Fruit fly (Drosophila melanogaster) whole organism, embryonic: Measurements from ENCODE around the gene CG45079.

ENCODE experiments used
- Blimp-1 ChIP-seq: fragments of 200-800 bp; sonication (Bioruptor generic); optimal IDR thresholded peaks from 3 replicates; lab custom pipeline; 2018; ENCODE audit warnings: missing biosample characterization, missing genetic modification characterization, mild to moderate bottlenecking, moderate library complexity, missing genetic modification reagents
- CG10979 ChIP-seq: fragments of 200-800 bp; sonication (Bioruptor generic); optimal IDR thresholded peaks from 2 replicates; lab custom pipeline; 2018; ENCODE audit warnings: missing biosample characterization, mild to moderate bottlenecking, missing genetic modification characterization, moderate library complexity
- CG12391 ChIP-seq: fragments of 200-800 bp; sonication (Bioruptor generic); optimal IDR thresholded peaks from 3 replicates; lab custom pipeline; 2018; ENCODE audit warnings: missing biosample characterization, mild to moderate bottlenecking, missing genetic modification characterization, moderate library complexity
- CG12744 ChIP-seq: fragments of 200-800 bp; sonication (Bioruptor generic); optimal IDR thresholded peaks from 2 replicates; lab custom pipeline; 2016; ENCODE audit warnings: missing biosample characterization, missing genetic modification characterization
- CG17568 ChIP-seq: fragments of 200-800 bp; sonication (Bioruptor generic); optimal IDR thresholded peaks from 2 replicates; lab custom pipeline; 2018; ENCODE audit warnings: missing biosample characterization, mild to moderate bottlenecking, missing genetic modification characterization, moderate library complexity
- CG17829 ChIP-seq: fragments of 200-800 bp; optimal IDR thresholded peaks from 2 replicates; lab custom pipeline; 2019; ENCODE audit warnings: missing biosample characterization, mild to moderate bottlenecking, missing genetic modification characterization, moderate library complexity
- CG18476 ChIP-seq: fragments of 200-800 bp; sonication (Bioruptor generic); optimal IDR thresholded peaks from 2 replicates; lab custom pipeline; 2016; ENCODE audit warnings: missing biosample characterization, mild to moderate bottlenecking, missing genetic modification characterization
- CG2678 ChIP-seq: fragments of 200-800 bp; sonication (Bioruptor generic); optimal IDR thresholded peaks from 3 replicates; lab custom pipeline; 2019; ENCODE audit warnings: missing biosample characterization, mild to moderate bottlenecking, missing genetic modification characterization, moderate library complexity
- CG2712 ChIP-seq: fragments of 200-800 bp; optimal IDR thresholded peaks from 3 replicates; lab custom pipeline; 2019; ENCODE audit warnings: missing biosample characterization, mild to moderate bottlenecking, missing genetic modification characterization, moderate library complexity
- CG6765 ChIP-seq: fragments of 200-800 bp; sonication (Bioruptor generic); optimal IDR thresholded peaks from 3 replicates; lab custom pipeline; 2017; ENCODE audit warnings: missing biosample characterization, mild to moderate bottlenecking, missing genetic modification characterization
- CG8388 ChIP-seq: fragments of 200-800 bp; sonication (Bioruptor generic); optimal IDR thresholded peaks from 2 replicates; lab custom pipeline; 2019; ENCODE audit warnings: missing biosample characterization, mild to moderate bottlenecking, missing genetic modification characterization, moderate library complexity
- CG9437 ChIP-seq: fragments of 200-800 bp; sonication (Bioruptor generic); optimal IDR thresholded peaks from 2 replicates; lab custom pipeline; 2018; ENCODE audit warnings: missing biosample characterization, mild to moderate bottlenecking, missing genetic modification characterization
- CoRest ChIP-seq: fragments of 200-800 bp; sonication (Bioruptor generic); optimal IDR thresholded peaks from 3 replicates; lab custom pipeline; 2018; ENCODE audit warnings: missing biosample characterization, mild to moderate bottlenecking, missing genetic modification characterization, moderate library complexity
- D ChIP-seq, 2 experiments: fragments of 200-800 bp in 1 of 2; fragments of >200 bp in 1 of 2; sonication (Bioruptor generic) in 1 of 2; optimal IDR thresholded peaks; 2 replicates in 1 of 2; 3 replicates in 1 of 2; lab custom pipeline; 2017; ENCODE audit warnings: mild to moderate bottlenecking in 1 of 2, missing biosample characterization in 1 of 2, missing genetic modification characterization in 1 of 2, missing genetic modification reagents in 1 of 2
- H2.0 ChIP-seq: fragments of 200-800 bp; sonication (Bioruptor generic); IDR thresholded peaks from 2 replicates; pipeline ENCODE4 v1.3.6; 2022; ENCODE audit warnings: missing biosample characterization, missing genetic modification characterization
- Med ChIP-seq: fragments of 200-800 bp; sonication (Bioruptor generic); peaks from one replicate; lab custom pipeline; 2016; ENCODE audit warnings: missing biosample characterization, missing genetic modification characterization, mild to moderate bottlenecking, inconsistent platforms, moderate library complexity
- Meics ChIP-seq: fragments of 200-800 bp; sonication (Bioruptor generic); optimal IDR thresholded peaks from 2 replicates; lab custom pipeline; 2017; ENCODE audit warnings: missing biosample characterization, mild to moderate bottlenecking, missing genetic modification characterization
- Oli ChIP-seq: fragments of 200-800 bp; sonication (Bioruptor generic); optimal IDR thresholded peaks from 2 replicates; lab custom pipeline; 2018; ENCODE audit warnings: missing biosample characterization, mild to moderate bottlenecking, missing genetic modification characterization, moderate library complexity
- Optix ChIP-seq: fragments of 200-800 bp; sonication (Bioruptor generic); IDR thresholded peaks from 3 replicates; pipeline ENCODE4 v1.3.6; 2022; ENCODE audit warnings: missing biosample characterization, missing genetic modification characterization
- PHDP ChIP-seq: fragments of 200-800 bp; sonication (Bioruptor generic); optimal IDR thresholded peaks from 3 replicates; lab custom pipeline; 2018; ENCODE audit warnings: missing biosample characterization, mild to moderate bottlenecking, missing genetic modification characterization, moderate library complexity
- Sox100B ChIP-seq: fragments of 200-800 bp; sonication (Bioruptor generic); optimal IDR thresholded peaks from 3 replicates; lab custom pipeline; 2018; ENCODE audit warnings: missing biosample characterization, mild to moderate bottlenecking, missing genetic modification characterization
- Sox102F ChIP-seq: fragments of 200-800 bp; sonication (Bioruptor generic); optimal IDR thresholded peaks from 2 replicates; lab custom pipeline; 2018; ENCODE audit warnings: missing biosample characterization, mild to moderate bottlenecking, missing genetic modification characterization, moderate library complexity
- Stat92E ChIP-seq, 3 experiments: fragments of >200 bp in 2 of 3; fragments of 200-800 bp in 1 of 3; sonication (Bioruptor generic) in 1 of 3; optimal IDR thresholded peaks; 2 replicates each; lab custom pipeline; 2017 to 2019; ENCODE audit warnings: missing biosample characterization in 3 of 3, missing genetic modification characterization in 3 of 3, mild to moderate bottlenecking in 1 of 3, moderate library complexity in 1 of 3
- Xrp1 ChIP-seq: fragments of 200-800 bp; sonication (Bioruptor generic); IDR thresholded peaks from 2 replicates; pipeline ENCODE4 v1.3.6; 2022; ENCODE audit warnings: missing biosample characterization, missing genetic modification characterization
- ara ChIP-seq: fragments of 200-800 bp; sonication (Bioruptor generic); IDR thresholded peaks from 2 replicates; pipeline ENCODE4 v1.3.6; 2022; ENCODE audit warnings: missing biosample characterization, missing genetic modification characterization
- bsh ChIP-seq, 2 experiments: fragments of 200-800 bp; sonication (Bioruptor generic); optimal IDR thresholded peaks; 2 replicates each; lab custom pipeline; 2017 to 2018; ENCODE audit warnings: mild to moderate bottlenecking in 2 of 2, missing biosample characterization in 2 of 2, missing genetic modification characterization in 2 of 2, moderate library complexity in 1 of 2
- cad ChIP-seq: fragments of >200 bp; optimal IDR thresholded peaks from 2 replicates; lab custom pipeline; 2017; ENCODE audit warnings: missing biosample characterization, missing genetic modification characterization
- chif ChIP-seq, 2 experiments: fragments of 200-800 bp; sonication (Bioruptor generic); optimal IDR thresholded peaks; 3 replicates each; lab custom pipeline; 2016; ENCODE audit warnings: missing biosample characterization in 2 of 2, missing genetic modification characterization in 2 of 2
- chm ChIP-seq: fragments of 200-800 bp; sonication (Bioruptor generic); IDR thresholded peaks from 2 replicates; pipeline ENCODE4 v1.3.6; 2022; ENCODE audit warnings: missing biosample characterization, missing genetic modification characterization
- crol ChIP-seq: fragments of 200-800 bp; sonication (Bioruptor generic); IDR thresholded peaks from 2 replicates; pipeline ENCODE4 v1.3.6; 2022; ENCODE audit warnings: missing biosample characterization, missing genetic modification characterization
- danr ChIP-seq: fragments of 200-800 bp; sonication (Bioruptor generic); IDR thresholded peaks from 2 replicates; pipeline ENCODE4 v1.3.6; 2022; ENCODE audit warnings: missing biosample characterization, missing genetic modification characterization
- dmrt11E ChIP-seq: fragments of 200-800 bp; sonication (Bioruptor generic); optimal IDR thresholded peaks from 3 replicates; lab custom pipeline; 2018; ENCODE audit warnings: missing biosample characterization, mild to moderate bottlenecking, missing genetic modification characterization, moderate library complexity
- grau ChIP-seq: fragments of 200-800 bp; optimal IDR thresholded peaks from 3 replicates; lab custom pipeline; 2019; ENCODE audit warnings: missing biosample characterization, mild to moderate bottlenecking, missing genetic modification characterization, moderate library complexity
- grn ChIP-seq: fragments of 200-800 bp; sonication (Bioruptor generic); optimal IDR thresholded peaks from 3 replicates; lab custom pipeline; 2017; ENCODE audit warnings: missing biosample characterization, missing genetic modification characterization
- gsb-n ChIP-seq: fragments of 200-800 bp; sonication (Bioruptor generic); optimal IDR thresholded peaks from 3 replicates; lab custom pipeline; 2018; ENCODE audit warnings: missing biosample characterization, mild to moderate bottlenecking, missing genetic modification characterization
- lola ChIP-seq, 3 experiments: fragments of >200 bp in 2 of 3; fragments of 200-800 bp in 1 of 3; sonication (Bioruptor generic) in 1 of 3; optimal IDR thresholded peaks; 2 replicates each; lab custom pipeline; 2017 to 2019; ENCODE audit warnings: missing biosample characterization in 3 of 3, missing genetic modification characterization in 3 of 3, mild to moderate bottlenecking in 1 of 3, moderate library complexity in 1 of 3
- mam ChIP-seq: fragments of 200-800 bp; sonication (Bioruptor generic); optimal IDR thresholded peaks from 3 replicates; lab custom pipeline; 2016; ENCODE audit warnings: missing biosample characterization, missing genetic modification characterization
- nom ChIP-seq: fragments of 200-800 bp; sonication (Bioruptor generic); optimal IDR thresholded peaks from 2 replicates; lab custom pipeline; 2017; ENCODE audit warnings: missing biosample characterization, missing genetic modification characterization, mild to moderate bottlenecking, moderate library complexity, missing genetic modification reagents
- otp ChIP-seq: fragments of 200-800 bp; sonication (Bioruptor generic); IDR thresholded peaks from 3 replicates; pipeline ENCODE4, ENCODE4 v1.3.6; 2022; ENCODE audit warnings: missing biosample characterization, missing genetic modification characterization
- psq ChIP-seq: fragments of 200-800 bp; sonication (Bioruptor generic); optimal IDR thresholded peaks from 2 replicates; lab custom pipeline; 2017; ENCODE audit warnings: missing biosample characterization, missing genetic modification characterization
- sc ChIP-seq, 3 experiments: fragments of >200 bp in 2 of 3; fragments of 200-800 bp in 1 of 3; sonication (Bioruptor generic) in 1 of 3; optimal IDR thresholded peaks; 2 replicates in 2 of 3; 3 replicates in 1 of 3; lab custom pipeline; 2017; ENCODE audit warnings: mild to moderate bottlenecking in 1 of 3, missing biosample characterization in 1 of 3, missing genetic modification characterization in 1 of 3, missing genetic modification reagents in 1 of 3
- sr ChIP-seq: fragments of 200-800 bp; sonication (Bioruptor generic); IDR thresholded peaks from 3 replicates; pipeline ENCODE4 v1.3.6; 2022; ENCODE audit warnings: missing biosample characterization, missing genetic modification characterization
- tio ChIP-seq: fragments of 200-800 bp; sonication (Bioruptor generic); optimal IDR thresholded peaks from 2 replicates; lab custom pipeline; 2017; ENCODE audit warnings: missing biosample characterization, missing genetic modification characterization, inconsistent platforms
- trem ChIP-seq: fragments of 200-800 bp; optimal IDR thresholded peaks from 3 replicates; lab custom pipeline; 2019; ENCODE audit warnings: missing biosample characterization, mild to moderate bottlenecking, missing genetic modification characterization, moderate library complexity
- unpg ChIP-seq: fragments of 200-800 bp; sonication (Bioruptor generic); optimal IDR thresholded peaks from 3 replicates; lab custom pipeline; 2018; ENCODE audit warnings: missing biosample characterization, mild to moderate bottlenecking, missing genetic modification characterization, moderate library complexity
- vvl ChIP-seq: fragments of 200-800 bp; sonication (Bioruptor generic); IDR thresholded peaks from 2 replicates; pipeline ENCODE4 v1.3.6; 2022; ENCODE audit warnings: missing biosample characterization, missing genetic modification characterization

CG45079 gene

dm6 chr3R:17117607-17118327, 6.5 kb upstream of the CG45079 start (continued):
- peak; percentile 68 for TF ChIP-seq CG2712 (tag; lab: Kevin White, UChicago)
- TF ChIP-seq danr (GFP tag; lab: Robert Waterston, UW) = no peak
- peak; percentile 62 for TF ChIP-seq CG10979 (tag; lab: Kevin White, UChicago)
- 0 out of 2 replicates have a peak, but pooled peaks have one; percentile 34 for TF ChIP-seq ara (GFP tag; lab: Robert Waterston, UW)
- peak; percentile 17 for TF ChIP-seq tio
- peak; percentile 42 for TF ChIP-seq CG2678 (tag; lab: Kevin White, UChicago)
- peak; percentile 80 for TF ChIP-seq psq
- TF ChIP-seq vvl = 0 out of 2 replicates have a peak, but pooled peaks have one; percentile 13
- TF ChIP-seq D (optimal IDR thresholded peaks at IDR 0.05; lab: Kevin White, UChicago) = no peak
- peak; percentile 30 for TF ChIP-seq D (GFP tag; optimal IDR thresholded peaks at IDR 0.05; lab: Kevin White, UChicago)
- TF ChIP-seq bsh (GFP tag; optimal IDR thresholded peaks at IDR 0.05; lab: Kevin White, UChicago) = peak in 1 of 2 experiments; percentile 55
- TF ChIP-seq CG17568 (GFP tag; lab: Kevin White, UChicago) = no peak
- TF ChIP-seq Meics (GFP tag; lab: Kevin White, UChicago) = peak; percentile 2
- TF ChIP-seq Sox102F (GFP tag; lab: Kevin White, UChicago) = peak; percentile 23
- TF ChIP-seq lola (GFP tag; optimal IDR thresholded peaks at IDR 0.05; lab: Kevin White, UChicago) = peak in 1 of 3 experiments; percentile 60
- TF ChIP-seq PHDP = peak; percentile 25
- TF ChIP-seq trem (tag; lab: Kevin White, UChicago) = peak; percentile 36
- TF ChIP-seq chif (GFP tag; optimal IDR thresholded peaks at IDR 0.05; lab: Kevin White, UChicago) = peak in 1 of 2 experiments; percentile 6
- no peak for TF ChIP-seq CG6765 (GFP tag; lab: Kevin White, UChicago)
- TF ChIP-seq unpg = peak; percentile 28
- TF ChIP-seq sr (GFP tag; lab: Robert Waterston, UW) = no peak
- peak; percentile 5 for TF ChIP-seq mam
- peak; percentile 22 for TF ChIP-seq Oli
- TF ChIP-seq CG8388 (GFP tag; lab: Kevin White, UChicago) = peak; percentile 8
- TF ChIP-seq grn (GFP tag; lab: Kevin White, UChicago) = peak; percentile 34
- peak; percentile 74 for TF ChIP-seq Med (GFP tag; lab: Kevin White, UChicago)
- peak; percentile 85 for TF ChIP-seq crol (GFP tag; lab: Robert Waterston, UW)
- TF ChIP-seq CG17829 (tag; lab: Kevin White, UChicago) = peak; percentile 32
- TF ChIP-seq Sox100B (GFP tag; lab: Kevin White, UChicago) = peak; percentile 12
- TF ChIP-seq grau (tag; lab: Kevin White, UChicago) = peak; percentile 29
- peak; percentile 25 for TF ChIP-seq nom (GFP tag; lab: Kevin White, UChicago)
- TF ChIP-seq CoRest (tag; lab: Kevin White, UChicago) = peak; percentile 26
- 0 out of 3 replicates have a peak, but pooled peaks have one; percentile 35 for TF ChIP-seq otp (GFP tag; lab: Robert Waterston, UW)
- no peak for TF ChIP-seq chm (GFP tag; lab: Robert Waterston, UW)
- TF ChIP-seq Stat92E (GFP tag; optimal IDR thresholded peaks at IDR 0.05; lab: Kevin White, UChicago) = peak in 1 of 3 experiments; percentile 48
- TF ChIP-seq CG9437 (GFP tag; lab: Kevin White, UChicago) = peak; percentile 2
- no peak for TF ChIP-seq H2.0 (GFP tag; lab: Robert Waterston, UW)
- peak; percentile 39 for TF ChIP-seq Blimp-1 (GFP tag; lab: Kevin White, UChicago)
- TF ChIP-seq Xrp1 (GFP tag; lab: Robert Waterston, UW) = peak; percentile 58; the same call in 1 of the 2 replicates
- peak; percentile 62 for TF ChIP-seq dmrt11E (tag; lab: Kevin White, UChicago)
- no peak for TF ChIP-seq CG18476 (GFP tag; lab: Kevin White, UChicago)
- TF ChIP-seq Optix = 0 out of 3 replicates have a peak, but pooled peaks have one; percentile 35
- no peak for TF ChIP-seq cad
- peak; percentile 42 for TF ChIP-seq gsb-n (tag; lab: Kevin White, UChicago)
- TF ChIP-seq sc (optimal IDR thresholded peaks at IDR 0.05; lab: Kevin White, UChicago) = no peak
- peak; percentile 23 for TF ChIP-seq sc (GFP tag; optimal IDR thresholded peaks at IDR 0.05; lab: Kevin White, UChicago)
- TF ChIP-seq CG12744 = no peak
- TF ChIP-seq CG12391 (tag; lab: Kevin White, UChicago) = peak; percentile 29
